1 worm cellular context compared by ENCODE assay signal in the genomic region with DNA sequence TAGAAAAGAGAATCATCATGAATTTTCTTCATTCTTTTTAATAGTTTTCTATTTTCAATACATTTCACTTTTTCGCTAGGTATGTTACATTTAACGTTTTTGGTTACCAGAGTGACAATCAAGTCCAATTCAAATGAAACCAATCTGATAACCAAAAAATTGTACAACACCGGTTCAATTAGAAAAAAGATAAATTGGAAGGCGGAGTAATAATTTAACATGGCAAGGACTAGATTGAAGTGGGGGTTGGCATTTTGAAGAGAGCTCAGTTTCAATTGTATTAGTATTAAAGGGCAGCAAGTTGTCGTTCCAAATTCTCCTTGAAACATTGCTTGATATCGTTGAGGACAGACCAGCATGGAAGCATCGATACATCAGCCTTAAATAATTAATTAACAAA.
TF ChIP-seq lines count a peak whose summit lies in the region.

No protein-coding gene starts in this region.

TF ChIP-seq in whole organism, young adult, 124 proteins besides CTCF, POLR2A, EP300 and RAD21 (continued from another document):
- TF ChIP-seq ceh-100 (GFP tag; IDR thresholded peaks at IDR 0.05; lab: Robert Waterston, UW) (no peak), lsy-27 (tag; optimal IDR thresholded peaks at IDR 0.05; lab: Kevin White, UChicago; ENCODE audit: borderline replicate concordance, insufficient read depth) (no peak), dpl-1 (GFP tag; optimal IDR thresholded peaks at IDR 0.05; lab: Kevin White, UChicago) (no peak), gei-17 (GFP tag; optimal IDR thresholded peaks at IDR 0.05; lab: Kevin White, UChicago) (no peak), snpc-3.4 (tag; optimal IDR thresholded peaks at IDR 0.05; lab: Kevin White, UChicago) (peak; percentile 33), F57A8.1 (GFP tag; optimal IDR thresholded peaks at IDR 0.05; lab: Kevin White, UChicago) (no peak), cebp-2 (GFP tag; IDR thresholded peaks at IDR 0.05; lab: Robert Waterston, UW) (no peak), aptf-3 (GFP tag; IDR thresholded peaks at IDR 0.05; lab: Robert Waterston, UW) (0 out of 2 replicates have a peak, but pooled peaks have one; percentile 18), F22D6.2 (tag; optimal IDR thresholded peaks at IDR 0.05; lab: Kevin White, UChicago) (no peak), pha-4 (tag; optimal IDR thresholded peaks at IDR 0.05; lab: Kevin White, UChicago) (no peak), nfya-2 (GFP tag; IDR thresholded peaks at IDR 0.05; lab: Robert Waterston, UW) (no peak), zim-3 (tag; optimal IDR thresholded peaks at IDR 0.05; lab: Kevin White, UChicago) (no peak), B0336.3 (GFP tag; IDR thresholded peaks at IDR 0.05; lab: Robert Waterston, UW) (peak; percentile 55; the same call in 1 of the 2 replicates), somi-1 (GFP tag; optimal IDR thresholded peaks at IDR 0.05; lab: Kevin White, UChicago) (no peak), him-1 (tag; optimal IDR thresholded peaks at IDR 0.05; lab: Kevin White, UChicago) (peak; percentile 18), repo-1 (tag; optimal IDR thresholded peaks at IDR 0.05; lab: Kevin White, UChicago) (peak; percentile 37), lir-1 (GFP tag; conservative IDR thresholded peaks at IDR 0.05; lab: Robert Waterston, UW) (no peak), snpc-1.1 (tag; optimal IDR thresholded peaks at IDR 0.05; lab: Kevin White, UChicago; ENCODE audit: insufficient read depth) (no peak), sptf-2 (GFP tag; optimal IDR thresholded peaks at IDR 0.05; lab: Kevin White, UChicago) (no peak), nfyb-1 (GFP tag; IDR thresholded peaks at IDR 0.05; lab: Robert Waterston, UW) (0 out of 2 replicates have a peak, but pooled peaks have one; percentile 24), rpc-1 (optimal IDR thresholded peaks at IDR 0.05; lab: Kevin White, UChicago) (no peak), rpc-1 (tag; optimal IDR thresholded peaks at IDR 0.05; lab: Kevin White, UChicago) (no peak), nhr-80 (tag; optimal IDR thresholded peaks at IDR 0.05; lab: Kevin White, UChicago) (no peak), ZK185.1 (tag; optimal IDR thresholded peaks at IDR 0.05; lab: Kevin White, UChicago; ENCODE audit: poor library complexity, severe bottlenecking) (no peak), dpff-1 (tag; optimal IDR thresholded peaks at IDR 0.05; lab: Kevin White, UChicago) (no peak), egl-18 (GFP tag; IDR thresholded peaks at IDR 0.05; lab: Robert Waterston, UW) (no peak), mxl-1 (tag; optimal IDR thresholded peaks at IDR 0.05; lab: Kevin White, UChicago) (no peak), aptf-2 (GFP tag; conservative IDR thresholded peaks at IDR 0.05; lab: Robert Waterston, UW) (no peak), atf-7 (tag; optimal IDR thresholded peaks at IDR 0.05; lab: Kevin White, UChicago) (no peak), lsl-1 (GFP tag; optimal IDR thresholded peaks at IDR 0.05; lab: Kevin White, UChicago) (no peak), ztf-26 (tag; optimal IDR thresholded peaks at IDR 0.05; lab: Kevin White, UChicago) (no peak), F39B2.1 (GFP tag; IDR thresholded peaks at IDR 0.05; lab: Robert Waterston, UW) (no peak), hmg-20 (GFP tag; IDR thresholded peaks at IDR 0.05; lab: Robert Waterston, UW) (no peak), athp-1 (tag; optimal IDR thresholded peaks at IDR 0.05; lab: Kevin White, UChicago) (peak; percentile 33), snpc-4 (GFP tag; optimal IDR thresholded peaks at IDR 0.05; lab: Kevin White, UChicago) (no peak), snpc-4 (tag; optimal IDR thresholded peaks at IDR 0.05; lab: Kevin White, UChicago) (peak in 1 of 4 experiments; percentile 36), Y95B8A.8 (GFP tag; IDR thresholded peaks at IDR 0.05; lab: Robert Waterston, UW) (0 out of 2 replicates have a peak, but pooled peaks have one; percentile 51), akir-1 (GFP tag; optimal IDR thresholded peaks at IDR 0.05; lab: Kevin White, UChicago) (no peak), ztf-18 (tag; optimal IDR thresholded peaks at IDR 0.05; lab: Kevin White, UChicago) (no peak), F37B4.10 (GFP tag; IDR thresholded peaks at IDR 0.05; lab: Robert Waterston, UW) (no peak), zfh-2 (GFP tag; conservative IDR thresholded peaks at IDR 0.05; lab: Robert Waterston, UW) (no peak), hsf-1 (GFP tag; IDR thresholded peaks at IDR 0.05; lab: Robert Waterston, UW) (0 out of 2 replicates have a peak, but pooled peaks have one; percentile 38), let-607 (tag; optimal IDR thresholded peaks at IDR 0.05; lab: Kevin White, UChicago) (no peak), tlf-1 (GFP tag; optimal IDR thresholded peaks at IDR 0.05; lab: Kevin White, UChicago) (peak; percentile 4), rec-8 (tag; optimal IDR thresholded peaks at IDR 0.05; lab: Kevin White, UChicago) (no peak), K11D2.4 (GFP tag; IDR thresholded peaks at IDR 0.05; lab: Robert Waterston, UW) (no peak), nhr-120 (GFP tag; IDR thresholded peaks at IDR 0.05; lab: Robert Waterston, UW) (no peak), F23B12.7 (tag; optimal IDR thresholded peaks at IDR 0.05; lab: Kevin White, UChicago; ENCODE audit: insufficient read depth) (no peak), attf-5 (GFP tag; optimal IDR thresholded peaks at IDR 0.05; lab: Kevin White, UChicago) (no peak), mes-4 (tag; optimal IDR thresholded peaks at IDR 0.05; lab: Kevin White, UChicago) (no peak), let-526 (GFP tag; IDR thresholded peaks at IDR 0.05; lab: Robert Waterston, UW) (no peak), F55B11.4 (tag; optimal IDR thresholded peaks at IDR 0.05; lab: Kevin White, UChicago; ENCODE audit: borderline replicate concordance, insufficient read depth) (no peak), sea-2 (GFP tag; IDR thresholded peaks at IDR 0.05; lab: Robert Waterston, UW) (no peak), ceh-27 (GFP tag; optimal IDR thresholded peaks at IDR 0.05; lab: Kevin White, UChicago) (no peak), C06A6.2 (GFP tag; conservative IDR thresholded peaks at IDR 0.05; lab: Robert Waterston, UW) (no peak), F33H1.4 (GFP tag; IDR thresholded peaks at IDR 0.05; lab: Robert Waterston, UW) (no peak), C17E4.6 (GFP tag; IDR thresholded peaks at IDR 0.05; lab: Robert Waterston, UW) (no peak), nhr-27 (tag; optimal IDR thresholded peaks at IDR 0.05; lab: Kevin White, UChicago) (no peak), lag-1 (GFP tag; IDR thresholded peaks at IDR 0.05; lab: Robert Waterston, UW) (no peak), fkh-3 (tag; optimal IDR thresholded peaks at IDR 0.05; lab: Kevin White, UChicago) (no peak), rcor-1 (GFP tag; IDR thresholded peaks at IDR 0.05; lab: Robert Waterston, UW) (peak; percentile 33; the same call in 1 of the 2 replicates), lin-35 (GFP tag; optimal IDR thresholded peaks at IDR 0.05; lab: Kevin White, UChicago) (no peak), T26A5.8 (tag; optimal IDR thresholded peaks at IDR 0.05; lab: Kevin White, UChicago) (no peak), ceh-79 (tag; optimal IDR thresholded peaks at IDR 0.05; lab: Kevin White, UChicago) (peak; percentile 44), ama-1 (optimal IDR thresholded peaks at IDR 0.05; lab: Kevin White, UChicago) (no peak), ama-1 (GFP tag; optimal IDR thresholded peaks at IDR 0.05; lab: Kevin White, UChicago) (peak in 1 of 2 experiments; percentile 74), sdz-38 (tag; optimal IDR thresholded peaks at IDR 0.05; lab: Kevin White, UChicago) (no peak), cebp-1 (GFP tag; IDR thresholded peaks at IDR 0.05; lab: Robert Waterston, UW) (no peak), cebp-1 (tag; optimal IDR thresholded peaks at IDR 0.05; lab: Kevin White, UChicago) (no peak), ceh-58 (GFP tag; IDR thresholded peaks at IDR 0.05; lab: Robert Waterston, UW) (no peak), ets-4 (GFP tag; optimal IDR thresholded peaks at IDR 0.05; lab: Kevin White, UChicago) (no peak), madf-10 (tag; optimal IDR thresholded peaks at IDR 0.05; lab: Kevin White, UChicago) (no peak), Y79H2A.3 (GFP tag; conservative IDR thresholded peaks at IDR 0.05; lab: Robert Waterston, UW) (peak; percentile 60; the same call in 1 of the 2 replicates), egrh-3 (GFP tag; IDR thresholded peaks at IDR 0.05; lab: Robert Waterston, UW) (no peak), nhr-179 (tag; optimal IDR thresholded peaks at IDR 0.05; lab: Kevin White, UChicago) (no peak), attf-6 (GFP tag; IDR thresholded peaks at IDR 0.05; lab: Robert Waterston, UW) (peak; percentile 68; the same call in 1 of the 2 replicates), K12H6.12 (tag; optimal IDR thresholded peaks at IDR 0.05; lab: Kevin White, UChicago) (no peak), tbx-9 (tag; optimal IDR thresholded peaks at IDR 0.05; lab: Kevin White, UChicago; ENCODE audit: borderline replicate concordance) (no peak), ztf-3 (GFP tag; optimal IDR thresholded peaks at IDR 0.05; lab: Kevin White, UChicago) (no peak), madf-6 (GFP tag; IDR thresholded peaks at IDR 0.05; lab: Robert Waterston, UW) (peak; percentile 67), F49E8.2 (tag; optimal IDR thresholded peaks at IDR 0.05; lab: Kevin White, UChicago; ENCODE audit: insufficient read depth) (peak; percentile 31), hlh-26 (GFP tag; conservative IDR thresholded peaks at IDR 0.05; lab: Robert Waterston, UW) (no peak)
TF ChIP-seq in whole organism, young adult: peak in this region for 30.
